Worm (Caenorhabditis elegans) whole organism, mixed stage, embryonic: Measurements from ENCODE around the gene srz-32.

Source experiments
- nhr-237 ChIP-seq: fragments of 150-350 bp; optimal IDR thresholded peaks from 2 replicates; lab custom pipeline; 2014; ENCODE audit warnings: missing biosample characterization, missing genetic modification characterization
- unc-39 ChIP-seq: fragments of 150-350 bp; optimal IDR thresholded peaks from 2 replicates; lab custom pipeline; 2014; ENCODE audit warnings: missing biosample characterization, missing genetic modification characterization

DNA sequence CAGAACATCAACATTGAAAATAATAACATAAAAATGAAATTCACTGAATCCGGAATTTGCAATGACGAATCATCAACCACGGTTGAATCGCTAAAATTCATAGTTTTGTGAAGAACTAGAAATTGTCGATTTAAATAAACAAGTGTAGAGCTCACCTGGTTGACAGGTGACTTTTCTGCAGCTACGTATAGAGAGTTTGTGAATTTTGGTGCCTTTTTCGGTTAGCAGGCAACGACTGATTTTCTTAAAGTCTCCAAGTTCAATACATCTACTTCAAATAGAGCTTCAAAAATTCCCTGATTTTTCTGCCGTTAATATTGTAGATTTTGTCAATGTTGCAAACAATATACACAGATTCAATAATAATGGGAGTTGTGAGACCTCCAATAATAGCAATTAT lies 41.0 kb downstream of the srz-32 start, which contains the start of gene srz-69:
- TF ChIP-seq unc-39 (no peak), nhr-237 (tag; lab: Kevin White, UChicago) (no peak)
